Fruit fly (Drosophila melanogaster) whole organism: ENCODE data around the gene CG13842.

Experiments
- CG8478 ChIP-seq: fragments of >200 bp; optimal IDR thresholded peaks from 2 replicates; lab custom pipeline; 2018; ENCODE audit warnings: inconsistent platforms
- Dll ChIP-seq: fragments of >200 bp; optimal IDR thresholded peaks from 2 replicates; lab custom pipeline; 2017
- EcR ChIP-seq, 2 experiments: fragments of >200 bp; optimal IDR thresholded peaks; 2 replicates each; lab custom pipeline; 2017; ENCODE audit warnings: missing biosample characterization in 2 of 2, missing genetic modification characterization in 2 of 2, missing genetic modification reagents in 2 of 2
- psq ChIP-seq: fragments of >200 bp; optimal IDR thresholded peaks from 2 replicates; lab custom pipeline; 2017
- usp ChIP-seq: fragments of >200 bp; optimal IDR thresholded peaks from 2 replicates; lab custom pipeline; 2017; ENCODE audit warnings: missing biosample characterization, missing genetic modification characterization, mixed read lengths

DNA sequence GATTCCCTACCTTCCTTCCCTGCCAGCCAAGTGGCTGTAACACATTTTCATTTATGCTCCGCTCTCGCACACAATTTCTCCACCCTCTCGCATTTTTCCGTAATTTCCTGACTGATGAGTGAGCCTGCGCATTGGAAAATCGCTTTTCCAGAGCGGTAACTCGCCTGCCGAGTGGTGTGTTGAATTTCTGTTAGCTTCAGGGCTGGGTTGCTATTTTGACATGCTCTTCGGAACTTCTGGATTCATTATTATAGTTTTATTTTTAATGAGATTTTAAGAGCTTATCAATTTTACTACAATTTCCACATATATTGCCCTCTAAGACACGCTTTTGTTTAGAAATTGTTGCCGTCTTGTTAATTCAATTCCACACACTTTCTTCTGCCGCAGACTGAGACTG is 45.9 kb upstream of the CG13842 start:
- TF ChIP-seq EcR (GFP tag; optimal IDR thresholded peaks at IDR 0.05; lab: Kevin White, UChicago) (no peak), CG8478 (lab: Kevin White, UChicago) (no peak), usp (GFP tag; lab: Kevin White, UChicago) (no peak), psq (lab: Kevin White, UChicago) (no peak), Dll (no peak)
